Fruit fly (Drosophila melanogaster) whole organism, embryonic: Measurements from ENCODE around the gene uif.

Experiments used
- CG10979 ChIP-seq: fragments of 200-800 bp; sonication (Bioruptor generic); optimal IDR thresholded peaks from 2 replicates; lab custom pipeline; 2018; ENCODE audit warnings: missing biosample characterization, mild to moderate bottlenecking, missing genetic modification characterization, moderate library complexity
- CG11696 ChIP-seq: fragments of 200-800 bp; sonication (Bioruptor generic); IDR thresholded peaks from 2 replicates; pipeline ENCODE4 v1.3.6; 2022; ENCODE audit warnings: missing biosample characterization, missing genetic modification characterization
- CG12299 ChIP-seq: fragments of 200-800 bp; sonication (Bioruptor generic); optimal IDR thresholded peaks from 2 replicates; lab custom pipeline; 2018; ENCODE audit warnings: missing biosample characterization, mild to moderate bottlenecking, missing genetic modification characterization
- CG13296 ChIP-seq: fragments of 200-800 bp; sonication (Bioruptor generic); optimal IDR thresholded peaks from 3 replicates; lab custom pipeline; 2018; ENCODE audit warnings: missing biosample characterization, mild to moderate bottlenecking, missing genetic modification characterization
- CG15011 ChIP-seq: fragments of 200-800 bp; sonication (Bioruptor generic); optimal IDR thresholded peaks from 3 replicates; lab custom pipeline; 2018; ENCODE audit warnings: missing biosample characterization, mild to moderate bottlenecking, missing genetic modification characterization
- CG17186 ChIP-seq: fragments of 200-800 bp; sonication (Bioruptor generic); optimal IDR thresholded peaks from 3 replicates; lab custom pipeline; 2017; ENCODE audit warnings: missing biosample characterization, missing genetic modification reagents, missing genetic modification characterization
- CG17612 ChIP-seq: fragments of 200-800 bp; sonication (Bioruptor generic); IDR thresholded peaks from 2 replicates; pipeline ENCODE4 v1.3.6; 2022; ENCODE audit warnings: missing biosample characterization, missing genetic modification characterization
- CG18011 ChIP-seq: fragments of 200-800 bp; sonication (Bioruptor generic); optimal IDR thresholded peaks from 2 replicates; lab custom pipeline; 2017; ENCODE audit warnings: missing biosample characterization, missing genetic modification characterization, mild to moderate bottlenecking, moderate library complexity, missing genotype
- CG3847 ChIP-seq: fragments of 200-800 bp; sonication (Bioruptor generic); IDR thresholded peaks from 2 replicates; pipeline ENCODE4 v1.3.6; 2022; ENCODE audit warnings: missing biosample characterization, missing genetic modification characterization
- CG4360 ChIP-seq: fragments of 200-800 bp; sonication (Bioruptor generic); IDR thresholded peaks from 2 replicates; pipeline ENCODE4 v1.3.6; 2022; ENCODE audit warnings: missing biosample characterization, missing genetic modification characterization
- CG4424 ChIP-seq: fragments of 200-800 bp; sonication (Bioruptor generic); optimal IDR thresholded peaks from 3 replicates; lab custom pipeline; 2016; ENCODE audit warnings: missing biosample characterization, missing genetic modification characterization
- CG4730 ChIP-seq: fragments of 200-800 bp; sonication (Bioruptor generic); IDR thresholded peaks from 2 replicates; pipeline ENCODE4 v1.3.6; 2022; ENCODE audit warnings: missing biosample characterization, missing genetic modification characterization
- CG8478 ChIP-seq: fragments of >200 bp; optimal IDR thresholded peaks from 2 replicates; lab custom pipeline; 2018
- CG9727 ChIP-seq: fragments of 200-800 bp; sonication (Bioruptor generic); optimal IDR thresholded peaks from 3 replicates; lab custom pipeline; 2017; ENCODE audit warnings: missing biosample characterization, mild to moderate bottlenecking, missing genetic modification characterization
- Chrac-16 ChIP-seq: fragments of 200-800 bp; sonication (Bioruptor generic); optimal IDR thresholded peaks from 3 replicates; lab custom pipeline; 2016; ENCODE audit warnings: missing biosample characterization, missing genetic modification characterization
- CoRest ChIP-seq: fragments of 200-800 bp; sonication (Bioruptor generic); optimal IDR thresholded peaks from 3 replicates; lab custom pipeline; 2018; ENCODE audit warnings: missing biosample characterization, mild to moderate bottlenecking, missing genetic modification characterization, moderate library complexity
- Doc2 ChIP-seq: fragments of 200-800 bp; sonication (Bioruptor generic); IDR thresholded peaks from 2 replicates; pipeline ENCODE4 v1.3.6; 2022; ENCODE audit warnings: missing biosample characterization, missing genetic modification characterization
- Drgx ChIP-seq: fragments of 200-800 bp; sonication (Bioruptor generic); IDR thresholded peaks from 2 replicates; pipeline ENCODE4 v1.3.6; 2022; ENCODE audit warnings: missing biosample characterization, missing genetic modification characterization
- Ets65A ChIP-seq: fragments of 200-800 bp; sonication (Bioruptor generic); peaks from one replicate; lab custom pipeline; 2016; ENCODE audit warnings: missing biosample characterization, missing genetic modification characterization
- Ets97D ChIP-seq: fragments of 200-800 bp; sonication (Bioruptor generic); optimal IDR thresholded peaks from 3 replicates; lab custom pipeline; 2016; ENCODE audit warnings: missing biosample characterization, missing genetic modification characterization
- HHEX ChIP-seq: fragments of 200-800 bp; sonication (Bioruptor generic); optimal IDR thresholded peaks from 3 replicates; lab custom pipeline; 2017; ENCODE audit warnings: missing biosample characterization, mild to moderate bottlenecking, missing genetic modification characterization, missing genetic modification reagents
- HmgD ChIP-seq: fragments of 200-800 bp; sonication (Bioruptor generic); optimal IDR thresholded peaks from 3 replicates; lab custom pipeline; 2016; ENCODE audit warnings: missing biosample characterization, missing genetic modification characterization
- Hr39 ChIP-seq: fragments of >200 bp; optimal IDR thresholded peaks from 2 replicates; lab custom pipeline; 2017
- Hsf ChIP-seq: fragments of 200-800 bp; sonication (Bioruptor generic); optimal IDR thresholded peaks from 3 replicates; lab custom pipeline; 2016; ENCODE audit warnings: missing biosample characterization, missing genetic modification characterization
- Oaz ChIP-seq: fragments of 200-800 bp; sonication (Bioruptor generic); IDR thresholded peaks from 2 replicates; pipeline ENCODE4 v1.3.6; 2022; ENCODE audit warnings: missing biosample characterization, missing genetic modification characterization
- Pdp1 ChIP-seq, 2 experiments: fragments of 200-800 bp; sonication (Bioruptor generic); optimal IDR thresholded peaks; 3 replicates each; lab custom pipeline; 2016; ENCODE audit warnings: missing biosample characterization in 2 of 2, missing genetic modification characterization in 2 of 2, mild to moderate bottlenecking in 1 of 2, moderate library complexity in 1 of 2
- abd-A ChIP-seq: fragments of 200-800 bp; sonication (Bioruptor generic); optimal IDR thresholded peaks from 3 replicates; lab custom pipeline; 2019; ENCODE audit warnings: missing biosample characterization, mild to moderate bottlenecking, missing genetic modification characterization, moderate library complexity
- bab2 ChIP-seq: fragments of 200-800 bp; sonication (Bioruptor generic); optimal IDR thresholded peaks from 2 replicates; lab custom pipeline; 2016; ENCODE audit warnings: missing biosample characterization, missing genetic modification characterization
- crol ChIP-seq: fragments of 200-800 bp; sonication (Bioruptor generic); IDR thresholded peaks from 2 replicates; pipeline ENCODE4 v1.3.6; 2022; ENCODE audit warnings: missing biosample characterization, missing genetic modification characterization
- da ChIP-seq: fragments of 200-800 bp; sonication (Bioruptor generic); optimal IDR thresholded peaks from 2 replicates; lab custom pipeline; 2016; ENCODE audit warnings: missing biosample characterization, missing genetic modification characterization
- dati ChIP-seq: fragments of 200-800 bp; sonication (Bioruptor generic); IDR thresholded peaks from 2 replicates; pipeline ENCODE4 v1.3.6; 2022; ENCODE audit warnings: missing biosample characterization, missing genetic modification characterization
- dmrt11E ChIP-seq: fragments of 200-800 bp; sonication (Bioruptor generic); optimal IDR thresholded peaks from 3 replicates; lab custom pipeline; 2018; ENCODE audit warnings: missing biosample characterization, mild to moderate bottlenecking, missing genetic modification characterization, moderate library complexity
- ewg ChIP-seq: fragments of 200-800 bp; sonication (Bioruptor generic); optimal IDR thresholded peaks from 3 replicates; lab custom pipeline; 2017; ENCODE audit warnings: mild to moderate bottlenecking, missing biosample characterization, missing genetic modification reagents, missing genetic modification characterization
- fd3F ChIP-seq: fragments of 200-800 bp; sonication (Bioruptor generic); optimal IDR thresholded peaks from 2 replicates; lab custom pipeline; 2018; ENCODE audit warnings: missing biosample characterization, mild to moderate bottlenecking, missing genetic modification characterization, moderate library complexity
- fru ChIP-seq: fragments of >200 bp; optimal IDR thresholded peaks from 2 replicates; lab custom pipeline; 2017
- gcm2 ChIP-seq: fragments of 200-800 bp; sonication (Bioruptor generic); optimal IDR thresholded peaks from 2 replicates; lab custom pipeline; 2016; ENCODE audit warnings: missing biosample characterization, missing genetic modification characterization
- gem ChIP-seq: fragments of 200-800 bp; sonication (Bioruptor generic); optimal IDR thresholded peaks from 2 replicates; lab custom pipeline; 2019; ENCODE audit warnings: missing biosample characterization, mild to moderate bottlenecking, missing genetic modification characterization, moderate library complexity
- gfzf ChIP-seq: fragments of 200-800 bp; sonication (Bioruptor generic); optimal IDR thresholded peaks from 2 replicates; lab custom pipeline; 2016; ENCODE audit warnings: missing biosample characterization, mild to moderate bottlenecking, missing genetic modification characterization, moderate library complexity
- ind ChIP-seq: fragments of 200-800 bp; sonication (Bioruptor generic); optimal IDR thresholded peaks from 3 replicates; lab custom pipeline; 2016; ENCODE audit warnings: missing biosample characterization, missing genetic modification characterization
- lmd ChIP-seq: fragments of 200-800 bp; sonication (Bioruptor generic); IDR thresholded peaks from 2 replicates; pipeline ENCODE4 v1.3.6; 2022; ENCODE audit warnings: missing biosample characterization, missing genetic modification characterization
- lov ChIP-seq, 2 experiments: fragments of 200-800 bp in 1 of 2; fragments of >200 bp in 1 of 2; sonication (Bioruptor generic) in 1 of 2; IDR thresholded peaks in 1 of 2; optimal IDR thresholded peaks in 1 of 2; 2 replicates in 1 of 2; 3 replicates in 1 of 2; pipeline versions ENCODE4 v1.3.6 to Lab custom; 2017 to 2022; ENCODE audit warnings: missing biosample characterization in 1 of 2, missing genetic modification characterization in 1 of 2
- maf-S ChIP-seq: fragments of 200-800 bp; sonication (Bioruptor generic); optimal IDR thresholded peaks from 2 replicates; lab custom pipeline; 2016; ENCODE audit warnings: missing biosample characterization, missing genetic modification characterization
- pan ChIP-seq, 4 experiments: fragments of >200 bp in 3 of 4; fragments of 200-800 bp in 1 of 4; sonication (Bioruptor generic) in 1 of 4; optimal IDR thresholded peaks in 3 of 4; IDR thresholded peaks in 1 of 4; 2 replicates each; pipeline versions ENCODE4 v1.3.6 to Lab custom; 2017 to 2022; ENCODE audit warnings: missing biosample characterization in 2 of 4, missing genetic modification characterization in 2 of 4, mixed read lengths in 1 of 4
- pros ChIP-seq: fragments of 200-800 bp; sonication (Bioruptor generic); optimal IDR thresholded peaks from 3 replicates; lab custom pipeline; 2019; ENCODE audit warnings: missing biosample characterization, mild to moderate bottlenecking, missing genetic modification characterization, moderate library complexity
- stc ChIP-seq: fragments of 200-800 bp; sonication (Bioruptor generic); IDR thresholded peaks from 2 replicates; pipeline ENCODE4 v1.3.6; 2022; ENCODE audit warnings: missing biosample characterization, missing genetic modification characterization
- tgo ChIP-seq: fragments of 200-800 bp; sonication (Bioruptor generic); IDR thresholded peaks from 3 replicates; pipeline ENCODE4 v1.3.6; 2022; ENCODE audit warnings: missing biosample characterization, missing genetic modification characterization
- tio ChIP-seq: fragments of 200-800 bp; sonication (Bioruptor generic); optimal IDR thresholded peaks from 2 replicates; lab custom pipeline; 2017; ENCODE audit warnings: missing biosample characterization, missing genetic modification characterization, inconsistent platforms
- unc-4 ChIP-seq: fragments of 200-800 bp; sonication (Bioruptor generic); IDR thresholded peaks from 2 replicates; pipeline ENCODE4 v1.3.6; 2022; ENCODE audit warnings: missing biosample characterization, missing genetic modification characterization; ENCODE audit not compliant: partially characterized antibody
- wek ChIP-seq: fragments of 200-800 bp; sonication (Bioruptor generic); optimal IDR thresholded peaks from 3 replicates; lab custom pipeline; 2018; ENCODE audit warnings: missing biosample characterization, mild to moderate bottlenecking, missing genetic modification characterization, moderate library complexity
- wor ChIP-seq: fragments of 200-800 bp; sonication (Bioruptor generic); IDR thresholded peaks from 2 replicates; pipeline ENCODE4 v1.3.6; 2022; ENCODE audit warnings: missing biosample characterization, missing genetic modification characterization
- zfh2 ChIP-seq: fragments of 200-800 bp; sonication (Bioruptor generic); optimal IDR thresholded peaks from 2 replicates; lab custom pipeline; 2016; ENCODE audit warnings: missing biosample characterization, missing genetic modification characterization

uif gene

dm6 chr2L:7023614-7024259 is 13.6 kb upstream of the uif start, which contains the start of gene Gart (continued):
- TF ChIP-seq maf-S (GFP tag; lab: Kevin White, UChicago) (peak; percentile 76), CG8478 (no peak), Drgx (peak; percentile 52; the same call in 1 of the 2 replicates), Ets65A (peak; percentile 93), CG12299 (tag; lab: Kevin White, UChicago) (peak; percentile 54), CG17612 (no peak), CG10979 (peak; percentile 54), lov (optimal IDR thresholded peaks at IDR 0.05; lab: Kevin White, UChicago) (no peak), lov (GFP tag; IDR thresholded peaks at IDR 0.05; lab: Robert Waterston, UW) (no peak), CG15011 (no peak), abd-A (no peak), CG4730 (GFP tag; lab: Robert Waterston, UW) (no peak), bab2 (GFP tag; lab: Kevin White, UChicago) (peak; percentile 59), zfh2 (GFP tag; lab: Kevin White, UChicago) (peak; percentile 65), stc (no peak), HHEX (GFP tag; lab: Kevin White, UChicago) (peak; percentile 39), dmrt11E (tag; lab: Kevin White, UChicago) (peak; percentile 24), Oaz (GFP tag; lab: Robert Waterston, UW) (no peak), gcm2 (GFP tag; lab: Kevin White, UChicago) (no peak), crol (GFP tag; lab: Robert Waterston, UW) (no peak), wek (GFP tag; lab: Kevin White, UChicago) (peak; percentile 61), pan (optimal IDR thresholded peaks at IDR 0.05; lab: Kevin White, UChicago) (no peak), pan (GFP tag; optimal IDR thresholded peaks at IDR 0.05 in 1 of 2, IDR thresholded peaks at IDR 0.05 in 1 of 2) (peak in 1 of 2 experiments; percentile 28), da (GFP tag; lab: Kevin White, UChicago) (no peak), ewg (peak; percentile 52), fd3F (peak; percentile 52), Ets97D (peak; percentile 18), ind (no peak), pros (GFP tag; lab: Kevin White, UChicago) (no peak), CG4424 (no peak), CoRest (tag; lab: Kevin White, UChicago) (peak; percentile 68), CG11696 (no peak), CG17186 (no peak), gfzf (GFP tag; lab: Kevin White, UChicago) (no peak), Hsf (GFP tag; lab: Kevin White, UChicago) (peak; percentile 60), tgo (GFP tag; lab: Robert Waterston, UW) (peak; percentile 70), CG18011 (GFP tag; lab: Kevin White, UChicago) (no peak), CG3847 (GFP tag; lab: Robert Waterston, UW) (peak; percentile 62), Hr39 (lab: Kevin White, UChicago) (no peak), wor (GFP tag; lab: Robert Waterston, UW) (no peak; the same call in 1 of the 2 replicates), gem (tag; lab: Kevin White, UChicago) (peak; percentile 84), Doc2 (GFP tag; lab: Robert Waterston, UW) (no peak), tio (GFP tag; lab: Kevin White, UChicago) (no peak), CG13296 (GFP tag; lab: Kevin White, UChicago) (no peak), Chrac-16 (GFP tag; lab: Kevin White, UChicago) (peak; percentile 57), HmgD (GFP tag; lab: Kevin White, UChicago) (no peak), fru (lab: Kevin White, UChicago) (no peak), CG9727 (GFP tag; lab: Kevin White, UChicago) (peak; percentile 72), unc-4 (GFP tag; lab: Robert Waterston, UW) (no peak), CG4360 (GFP tag; lab: Robert Waterston, UW) (no peak), Pdp1 (GFP tag; optimal IDR thresholded peaks at IDR 0.05; lab: Kevin White, UChicago) (peak; percentile 52 to 62), lmd (GFP tag; lab: Robert Waterston, UW) (no peak; the same call in none of the 2 replicates), dati (GFP tag; lab: Robert Waterston, UW) (no peak)
